Fruit fly (Drosophila melanogaster): Measurements from ENCODE around the gene Osi1.

Osi1 gene

DNA sequence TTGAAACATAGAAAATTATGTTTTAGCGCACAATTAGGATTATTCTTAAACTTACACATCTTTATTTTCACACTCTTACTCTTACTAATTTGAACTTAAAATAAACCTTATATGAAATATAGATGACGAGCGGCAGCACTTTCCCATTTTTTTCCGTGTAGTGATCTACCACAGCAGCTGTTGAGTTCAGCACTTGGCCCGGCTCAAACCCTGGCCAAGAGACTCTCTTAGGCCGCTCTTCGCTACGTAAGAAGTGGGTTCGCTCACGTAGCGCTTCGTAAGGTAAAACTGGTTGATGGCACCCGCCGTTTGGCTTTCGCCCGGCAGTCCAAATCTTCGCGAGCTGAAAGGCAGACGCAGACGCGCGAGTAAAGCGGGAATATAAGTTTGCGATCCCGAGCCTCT is 25.1 kb downstream of the Osi1 start, which contains the start of gene Osi24 (continued):
- TF ChIP-seq chif (GFP tag; optimal IDR thresholded peaks at IDR 0.05) (peak; percentile 42 to 44), amos (GFP tag; IDR thresholded peaks at IDR 0.05; ENCODE audit: partially characterized antibody) (no peak), CG9932 (GFP tag; IDR thresholded peaks at IDR 0.05) (peak; percentile 49; the same call in 1 of the 2 replicates), fd96Cb (tag; optimal IDR thresholded peaks at IDR 0.05) (peak; percentile 54), CG9609 (GFP tag; optimal IDR thresholded peaks at IDR 0.05) (peak; percentile 30), Oli (tag; optimal IDR thresholded peaks at IDR 0.05) (peak; percentile 64), CG3407 (GFP tag; optimal IDR thresholded peaks at IDR 0.05) (peak; percentile 33), CG31441 (GFP tag; IDR thresholded peaks at IDR 0.05) (peak; percentile 73), Ptx1 (GFP tag; IDR thresholded peaks at IDR 0.05) (peak; percentile 79), CG17612 (GFP tag; IDR thresholded peaks at IDR 0.05) (0 out of 2 replicates have a peak, but pooled peaks have one; percentile 18), CG8944 (GFP tag; optimal IDR thresholded peaks at IDR 0.05) (peak; percentile 27), H15 (GFP tag; IDR thresholded peaks at IDR 0.05) (peak; percentile 49; the same call in 1 of the 3 replicates), Trl (optimal IDR thresholded peaks at IDR 0.05) (peak in 1 of 2 experiments; percentile 13), Trl (GFP tag; optimal IDR thresholded peaks at IDR 0.05) (peak; percentile 15), dmrt99B (tag; optimal IDR thresholded peaks at IDR 0.05) (peak; percentile 74), CG11093 (GFP tag; IDR thresholded peaks at IDR 0.05) (0 out of 3 replicates have a peak, but pooled peaks have one; percentile 13), zfh1 (GFP tag; IDR thresholded peaks at IDR 0.05) (peak; percentile 63; the same call in 2 of the 3 replicates), ems (GFP tag; optimal IDR thresholded peaks at IDR 0.05) (peak; percentile 52), Sox100B (GFP tag; optimal IDR thresholded peaks at IDR 0.05) (peak; percentile 29), Gug (GFP tag; IDR thresholded peaks at IDR 0.05) (no peak; the same call in 3 of the 4 replicates), CG2120 (GFP tag; optimal IDR thresholded peaks at IDR 0.05) (peak; percentile 52), seq (GFP tag; IDR thresholded peaks at IDR 0.05) (0 out of 2 replicates have a peak, but pooled peaks have one; percentile 26), CG17186 (GFP tag; optimal IDR thresholded peaks at IDR 0.05) (no peak), ATbp (GFP tag; optimal IDR thresholded peaks at IDR 0.05) (peak; percentile 74), zen2 (GFP tag; IDR thresholded peaks at IDR 0.05; ENCODE audit: partially characterized antibody) (0 out of 3 replicates have a peak, but pooled peaks have one; percentile 19), Max (GFP tag; optimal IDR thresholded peaks at IDR 0.05) (peak; percentile 15), Atf-2 (GFP tag; optimal IDR thresholded peaks at IDR 0.05) (peak; percentile 25), Taf1 (GFP tag; IDR thresholded peaks at IDR 0.05) (no peak), PHDP (tag; optimal IDR thresholded peaks at IDR 0.05) (peak; percentile 38), eve (GFP tag; optimal IDR thresholded peaks at IDR 0.05) (peak in 1 of 2 experiments; percentile 41), unpg (GFP tag; optimal IDR thresholded peaks at IDR 0.05) (peak; percentile 68), CG11560 (tag; IDR thresholded peaks at IDR 0.05) (no peak), CG42726 (GFP tag; IDR thresholded peaks at IDR 0.05; ENCODE audit: partially characterized antibody) (no peak), Rfx (GFP tag; IDR thresholded peaks at IDR 0.05) (peak; percentile 41; the same call in 1 of the 2 replicates), CG12104 (GFP tag; optimal IDR thresholded peaks at IDR 0.05) (peak; percentile 2), cato (GFP tag; optimal IDR thresholded peaks at IDR 0.05; ENCODE audit: borderline replicate concordance) (peak; percentile 9), CG9817 (tag; optimal IDR thresholded peaks at IDR 0.05) (peak; percentile 9), CG16779 (GFP tag; IDR thresholded peaks at IDR 0.05) (no peak), CG11456 (GFP tag; IDR thresholded peaks at IDR 0.05) (peak; percentile 54; the same call in 1 of the 3 replicates), CG17385 (GFP tag; optimal IDR thresholded peaks at IDR 0.05) (peak; percentile 39), mam (GFP tag; optimal IDR thresholded peaks at IDR 0.05) (peak; percentile 44), Chrac-16 (GFP tag; optimal IDR thresholded peaks at IDR 0.05) (peak; percentile 22), CG5953 (GFP tag; IDR thresholded peaks at IDR 0.05) (peak; percentile 60; the same call in 1 of the 2 replicates), sens-2 (GFP tag; IDR thresholded peaks at IDR 0.05) (peak; percentile 62; the same call in 1 of the 2 replicates), bab2 (GFP tag; optimal IDR thresholded peaks at IDR 0.05) (peak; percentile 33), CG15696 (tag; optimal IDR thresholded peaks at IDR 0.05) (no peak), CG3838 (GFP tag; optimal IDR thresholded peaks at IDR 0.05) (peak; percentile 7), pb (GFP tag; optimal IDR thresholded peaks at IDR 0.05) (peak; percentile 7), CG11085 (GFP tag; IDR thresholded peaks at IDR 0.05) (no peak), sens (GFP tag) (peak; percentile 94), CG5180 (GFP tag; optimal IDR thresholded peaks at IDR 0.05) (peak; percentile 24)
